Worm (Caenorhabditis elegans): ENCODE results near the gene nhr-36.

DNA sequence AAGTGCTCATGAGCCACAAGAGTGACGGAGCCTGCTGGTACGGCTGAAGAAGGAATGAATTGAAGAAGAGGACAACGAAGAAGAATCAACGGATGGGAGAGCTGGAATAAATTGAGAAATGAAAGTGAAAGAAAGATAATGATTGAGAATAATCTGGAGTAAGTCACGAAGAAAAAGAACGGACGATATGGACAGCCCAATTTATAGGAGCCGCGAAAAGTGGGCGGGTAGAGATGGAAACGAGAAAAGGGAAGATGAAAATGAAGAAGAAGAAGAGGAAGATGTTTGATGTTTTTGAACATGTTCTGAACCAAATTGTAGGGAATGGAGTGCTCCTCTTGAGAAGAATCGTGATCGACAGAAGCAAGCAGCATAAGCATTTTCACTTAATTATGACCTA lies 5.0 kb upstream of the nhr-36 start, which contains the start of gene slc-17.7:
- TF ChIP-seq nhr-20 (tag; optimal IDR thresholded peaks at IDR 0.05) (no peak), elt-2 (tag; optimal IDR thresholded peaks at IDR 0.05) (no peak), mdl-1 (tag; optimal IDR thresholded peaks at IDR 0.05) (no peak)
